Fruit fly (Drosophila melanogaster): ENCODE results near the gene CG31115.

The CG31115 gene

dm6 chr3R:25064907-25065841 is 28.4 kb downstream of the CG31115 start, which contains the start of the genes veli and PQBP1 (continued):
- TF ChIP-seq CG17802 (tag; optimal IDR thresholded peaks at IDR 0.05) (no peak), prd (optimal IDR thresholded peaks at IDR 0.05) (no peak), prd (GFP tag; IDR thresholded peaks at IDR 0.05) (no peak), CG7963 (GFP tag; IDR thresholded peaks at IDR 0.05; ENCODE audit: partially characterized antibody) (no peak), CG2678 (tag; optimal IDR thresholded peaks at IDR 0.05) (no peak), mirr (GFP tag; optimal IDR thresholded peaks at IDR 0.05) (no peak), wor (GFP tag; IDR thresholded peaks at IDR 0.05) (no peak), Fer1 (GFP tag; optimal IDR thresholded peaks at IDR 0.05) (no peak), Dfd (GFP tag; optimal IDR thresholded peaks at IDR 0.05) (no peak), vnd (GFP tag; IDR thresholded peaks at IDR 0.05; ENCODE audit: partially characterized antibody) (no peak), CG6272 (GFP tag; IDR thresholded peaks at IDR 0.05) (no peak), Ssrp (tag; optimal IDR thresholded peaks at IDR 0.05) (no peak), CG7839 (tag; optimal IDR thresholded peaks at IDR 0.05) (no peak), CG7372 (GFP tag; IDR thresholded peaks at IDR 0.05) (no peak), ash1 (GFP tag; optimal IDR thresholded peaks at IDR 0.05) (no peak), CG16863 (GFP tag; optimal IDR thresholded peaks at IDR 0.05) (no peak), zfh1 (GFP tag; IDR thresholded peaks at IDR 0.05) (no peak), Usf (GFP tag; optimal IDR thresholded peaks at IDR 0.05) (no peak), sqz (GFP tag; optimal IDR thresholded peaks at IDR 0.05) (no peak), CG31365 (tag; optimal IDR thresholded peaks at IDR 0.05) (no peak), CG11247 (GFP tag; IDR thresholded peaks at IDR 0.05) (no peak), Sox100B (GFP tag; optimal IDR thresholded peaks at IDR 0.05) (no peak), HLH54F (GFP tag; optimal IDR thresholded peaks at IDR 0.05) (no peak), Hr39 (optimal IDR thresholded peaks at IDR 0.05) (no peak), CG7271 (tag; optimal IDR thresholded peaks at IDR 0.05) (no peak), Abd-B (GFP tag; optimal IDR thresholded peaks at IDR 0.05) (no peak), lmd (GFP tag; IDR thresholded peaks at IDR 0.05) (no peak), onecut (GFP tag; IDR thresholded peaks at IDR 0.05) (peak; percentile 61), CG18262 (tag; optimal IDR thresholded peaks at IDR 0.05) (no peak), Eip74EF (GFP tag; optimal IDR thresholded peaks at IDR 0.05) (no peak), CG1233 (GFP tag; optimal IDR thresholded peaks at IDR 0.05) (no peak), CG10274 (GFP tag; optimal IDR thresholded peaks at IDR 0.05) (no peak), Asciz (GFP tag; optimal IDR thresholded peaks at IDR 0.05) (no peak), CG1603 (tag; optimal IDR thresholded peaks at IDR 0.05) (no peak), Atf-2 (GFP tag; optimal IDR thresholded peaks at IDR 0.05) (no peak), Ets97D (GFP tag; optimal IDR thresholded peaks at IDR 0.05) (no peak), CG14014 (GFP tag; IDR thresholded peaks at IDR 0.05) (no peak), Rfx (GFP tag; IDR thresholded peaks at IDR 0.05) (no peak), CG12236 (GFP tag; optimal IDR thresholded peaks at IDR 0.05) (no peak), chm (GFP tag; IDR thresholded peaks at IDR 0.05) (no peak), run (tag; optimal IDR thresholded peaks at IDR 0.05) (no peak), TFAM (GFP tag; optimal IDR thresholded peaks at IDR 0.05) (no peak), Hand (GFP tag; optimal IDR thresholded peaks at IDR 0.05) (no peak), CHES-1-like (GFP tag; optimal IDR thresholded peaks at IDR 0.05) (no peak), CG32772 (GFP tag; IDR thresholded peaks at IDR 0.05) (no peak), CoRest (tag; optimal IDR thresholded peaks at IDR 0.05) (no peak), lab (GFP tag; optimal IDR thresholded peaks at IDR 0.05) (no peak), Mad (GFP tag; optimal IDR thresholded peaks at IDR 0.05) (no peak), dmrt11E (tag; optimal IDR thresholded peaks at IDR 0.05) (no peak), cwo (GFP tag; optimal IDR thresholded peaks at IDR 0.05) (no peak)
